Worm (Caenorhabditis elegans) whole organism, young adult: ENCODE data around the gene nspb-10.
A peak's percentile ranks its signal among the peaks of the same experiment; 100 is the strongest.

Experiments used
- B0336.3 ChIP-seq: fragments of 200-800 bp; sonication (Bioruptor generic); IDR thresholded peaks from 2 replicates; pipeline ENCODE4 v1.3.6; 2022; ENCODE audit warnings: missing genetic modification characterization, missing compliant biosample characterization
- F33H1.4 ChIP-seq: fragments of 200-800 bp; sonication (Bioruptor generic); IDR thresholded peaks from 2 replicates; pipeline ENCODE4 v1.3.6; 2022; ENCODE audit warnings: missing genetic modification reagents, missing genetic modification characterization, missing compliant biosample characterization
- F52B5.7 ChIP-seq: sonication (generic microtip); optimal IDR thresholded peaks from 2 replicates; lab custom pipeline; 2016; ENCODE audit warnings: mild to moderate bottlenecking, missing genetic modification characterization, missing compliant biosample characterization
- F55B11.4 ChIP-seq: sonication (generic microtip); optimal IDR thresholded peaks from 2 replicates; lab custom pipeline; 2016; ENCODE audit warnings: missing compliant biosample characterization, missing genetic modification characterization, borderline replicate concordance; ENCODE audit not compliant: insufficient read depth
- K11D2.4 ChIP-seq: fragments of 200-800 bp; sonication (Bioruptor generic); IDR thresholded peaks from 2 replicates; pipeline ENCODE4 v1.3.6; 2022; ENCODE audit warnings: missing genetic modification reagents, missing genetic modification characterization, missing compliant biosample characterization
- Y53G8AR.9 ChIP-seq: fragments of 200-800 bp; sonication (Bioruptor generic); conservative IDR thresholded peaks from 2 replicates; pipeline ENCODE4 v1.3.6; 2022; ENCODE audit warnings: missing genetic modification reagents, missing genetic modification characterization, missing compliant biosample characterization
- Y56A3A.18 ChIP-seq: fragments of 200-800 bp; sonication (Bioruptor generic); IDR thresholded peaks from 2 replicates; pipeline ENCODE4 v1.3.6; 2022; ENCODE audit warnings: missing genetic modification reagents, missing genetic modification characterization, missing compliant biosample characterization
- Y79H2A.3 ChIP-seq: fragments of 200-800 bp; sonication (Bioruptor generic); conservative IDR thresholded peaks from 2 replicates; pipeline ENCODE4 v1.3.6; 2022; ENCODE audit warnings: missing genetic modification reagents, missing genetic modification characterization, missing compliant biosample characterization
- ZK185.1 ChIP-seq: sonication (generic microtip); optimal IDR thresholded peaks from 2 replicates; lab custom pipeline; 2016; ENCODE audit warnings: mild to moderate bottlenecking, missing genetic modification characterization, missing compliant biosample characterization; ENCODE audit not compliant: poor library complexity, severe bottlenecking
- aptf-2 ChIP-seq: fragments of 200-800 bp; sonication (Bioruptor generic); conservative IDR thresholded peaks from 2 replicates; pipeline ENCODE4 v1.3.6; 2022; ENCODE audit warnings: missing genetic modification reagents, missing genetic modification characterization, missing compliant biosample characterization
- athp-1 ChIP-seq: sonication (generic microtip); optimal IDR thresholded peaks from 2 replicates; lab custom pipeline; 2017; ENCODE audit warnings: mild to moderate bottlenecking, missing genetic modification characterization, missing compliant biosample characterization
- attf-3 ChIP-seq: fragments of 200-800 bp; sonication (Bioruptor generic); conservative IDR thresholded peaks from 2 replicates; pipeline ENCODE4 v1.3.6; 2022; ENCODE audit warnings: missing genetic modification reagents, missing genetic modification characterization, missing compliant biosample characterization
- attf-6 ChIP-seq: fragments of 200-800 bp; sonication (Bioruptor generic); IDR thresholded peaks from 2 replicates; pipeline ENCODE4 v1.3.6; 2022; ENCODE audit warnings: missing genetic modification reagents, missing genetic modification characterization, missing compliant biosample characterization
- bed-1 ChIP-seq: fragments of 200-800 bp; sonication (Bioruptor generic); IDR thresholded peaks from 2 replicates; pipeline ENCODE4 v1.3.6; 2022; ENCODE audit warnings: missing genetic modification reagents, missing genetic modification characterization, missing compliant biosample characterization
- cebp-2 ChIP-seq: fragments of 200-800 bp; sonication (Bioruptor generic); IDR thresholded peaks from 2 replicates; pipeline ENCODE4 v1.3.6; 2022; ENCODE audit warnings: missing genetic modification characterization, missing compliant biosample characterization
- ceh-100 ChIP-seq: fragments of 200-800 bp; sonication (Bioruptor generic); IDR thresholded peaks from 2 replicates; pipeline ENCODE4 v1.3.6; 2022; ENCODE audit warnings: missing genetic modification reagents, missing genetic modification characterization, missing compliant biosample characterization
- dpl-1 ChIP-seq: fragments of 150-350 bp; optimal IDR thresholded peaks from 2 replicates; lab custom pipeline; 2014; ENCODE audit warnings: missing biosample characterization, missing genetic modification reagents, missing genetic modification characterization
- egrh-3 ChIP-seq: fragments of 200-800 bp; sonication (Bioruptor generic); IDR thresholded peaks from 2 replicates; pipeline ENCODE4 v1.3.6; 2022; ENCODE audit warnings: missing genetic modification reagents, missing genetic modification characterization, missing compliant biosample characterization
- ekl-4 ChIP-seq: fragments of 200-800 bp; sonication (Bioruptor generic); IDR thresholded peaks from 2 replicates; pipeline ENCODE4 v1.3.6; 2022; ENCODE audit warnings: missing genetic modification reagents, missing genetic modification characterization, missing compliant biosample characterization
- gei-17 ChIP-seq: fragments of 200-800 bp; sonication (Bioruptor generic); optimal IDR thresholded peaks from 2 replicates; lab custom pipeline; 2018; ENCODE audit warnings: mild to moderate bottlenecking, missing genetic modification characterization, missing compliant biosample characterization
- him-1 ChIP-seq: sonication (generic microtip); optimal IDR thresholded peaks from 2 replicates; lab custom pipeline; 2016; ENCODE audit warnings: missing genotype, missing genetic modification reagents, missing genetic modification characterization, missing compliant biosample characterization
- hrde-1 ChIP-seq: sonication (generic microtip); optimal IDR thresholded peaks from 2 replicates; lab custom pipeline; 2016; ENCODE audit warnings: missing genetic modification characterization, mild to moderate bottlenecking, missing compliant biosample characterization, moderate library complexity, missing genotype, missing genetic modification reagents, borderline replicate concordance
- lin-35 ChIP-seq, 3 experiments: fragments of 150-350 bp in 2 of 3; sonication (generic microtip) in 1 of 3; optimal IDR thresholded peaks; 2 replicates each; lab custom pipeline; 2014 to 2018; ENCODE audit warnings: missing biosample characterization in 3 of 3, missing genetic modification characterization in 3 of 3, missing genetic modification reagents in 3 of 3
- lin-40 ChIP-seq: sonication (generic microtip); optimal IDR thresholded peaks from 2 replicates; lab custom pipeline; 2016; ENCODE audit warnings: missing genetic modification characterization, mild to moderate bottlenecking, missing compliant biosample characterization, missing genotype, missing genetic modification reagents
- madf-10 ChIP-seq: sonication (generic microtip); optimal IDR thresholded peaks from 2 replicates; lab custom pipeline; 2016; ENCODE audit warnings: mild to moderate bottlenecking, missing genetic modification characterization, missing compliant biosample characterization
- madf-3 ChIP-seq: fragments of 200-800 bp; sonication (Bioruptor generic); IDR thresholded peaks from 2 replicates; pipeline ENCODE4 v1.3.6; 2022; ENCODE audit warnings: missing genetic modification reagents, missing genetic modification characterization, missing compliant biosample characterization
- mcd-1 ChIP-seq: fragments of 200-800 bp; sonication (Bioruptor generic); IDR thresholded peaks from 2 replicates; pipeline ENCODE4 v1.3.6; 2022; ENCODE audit warnings: missing genetic modification reagents, missing genetic modification characterization, missing compliant biosample characterization
- mel-28 ChIP-seq: sonication (generic microtip); optimal IDR thresholded peaks from 2 replicates; lab custom pipeline; 2016; ENCODE audit warnings: borderline replicate concordance, mild to moderate bottlenecking, missing genetic modification characterization, missing compliant biosample characterization
- nfya-2 ChIP-seq: fragments of 200-800 bp; sonication (Bioruptor generic); IDR thresholded peaks from 2 replicates; pipeline ENCODE4 v1.3.6; 2022; ENCODE audit warnings: missing genetic modification reagents, missing genetic modification characterization, missing compliant biosample characterization
- nfyb-1 ChIP-seq: fragments of 200-800 bp; sonication (Bioruptor generic); IDR thresholded peaks from 2 replicates; pipeline ENCODE4 v1.3.6; 2022; ENCODE audit warnings: missing genetic modification reagents, missing genetic modification characterization, missing compliant biosample characterization
- rec-8 ChIP-seq, 2 experiments: sonication (generic microtip); optimal IDR thresholded peaks; 2 replicates each; lab custom pipeline; 2016; ENCODE audit warnings: mild to moderate bottlenecking in 2 of 2, missing genetic modification characterization in 2 of 2, missing genetic modification reagents in 2 of 2, missing genotype in 2 of 2, missing biosample characterization in 1 of 2, missing compliant biosample characterization in 1 of 2, moderate library complexity in 1 of 2
- repo-1 ChIP-seq: sonication (generic microtip); optimal IDR thresholded peaks from 2 replicates; lab custom pipeline; 2017; ENCODE audit warnings: mild to moderate bottlenecking, missing genetic modification characterization, missing compliant biosample characterization
- rpc-1 ChIP-seq, 2 experiments: fragments of 150-350 bp in 1 of 2; sonication (generic microtip) in 1 of 2; optimal IDR thresholded peaks; 2 replicates each; lab custom pipeline; 2014 to 2018; ENCODE audit warnings: missing biosample characterization in 1 of 2, missing genetic modification characterization in 1 of 2, missing genetic modification reagents in 1 of 2, missing genotype in 1 of 2
- snpc-4 ChIP-seq, 5 experiments: fragments of 150-350 bp in 1 of 5; sonication (generic microtip) in 4 of 5; optimal IDR thresholded peaks; 2 replicates each; lab custom pipeline; 2014 to 2018; ENCODE audit warnings: missing genetic modification characterization in 5 of 5, missing biosample characterization in 3 of 5, antibody characterized with exemption in 2 of 5, mild to moderate bottlenecking in 2 of 5, missing compliant biosample characterization in 2 of 5, missing genotype in 2 of 5, moderate library complexity in 2 of 5, missing genetic modification reagents in 1 of 5
- unc-62 ChIP-seq: fragments of 150-350 bp; optimal IDR thresholded peaks from 2 replicates; lab custom pipeline; 2014; ENCODE audit warnings: missing biosample characterization, missing genetic modification reagents, missing genetic modification characterization
- zim-3 ChIP-seq: sonication (generic microtip); optimal IDR thresholded peaks from 2 replicates; lab custom pipeline; 2017; ENCODE audit warnings: mild to moderate bottlenecking, missing genetic modification characterization, moderate library complexity, missing compliant biosample characterization
- ztf-22 ChIP-seq: fragments of 200-800 bp; sonication (Bioruptor generic); optimal IDR thresholded peaks from 2 replicates; lab custom pipeline; 2018; ENCODE audit warnings: mild to moderate bottlenecking, missing genetic modification characterization, moderate library complexity, missing compliant biosample characterization
- ztf-6 ChIP-seq: fragments of 200-800 bp; sonication (Bioruptor generic); IDR thresholded peaks from 2 replicates; pipeline ENCODE4 v1.3.6; 2022; ENCODE audit warnings: missing genetic modification reagents, missing genetic modification characterization, missing compliant biosample characterization

nspb-10 gene

DNA sequence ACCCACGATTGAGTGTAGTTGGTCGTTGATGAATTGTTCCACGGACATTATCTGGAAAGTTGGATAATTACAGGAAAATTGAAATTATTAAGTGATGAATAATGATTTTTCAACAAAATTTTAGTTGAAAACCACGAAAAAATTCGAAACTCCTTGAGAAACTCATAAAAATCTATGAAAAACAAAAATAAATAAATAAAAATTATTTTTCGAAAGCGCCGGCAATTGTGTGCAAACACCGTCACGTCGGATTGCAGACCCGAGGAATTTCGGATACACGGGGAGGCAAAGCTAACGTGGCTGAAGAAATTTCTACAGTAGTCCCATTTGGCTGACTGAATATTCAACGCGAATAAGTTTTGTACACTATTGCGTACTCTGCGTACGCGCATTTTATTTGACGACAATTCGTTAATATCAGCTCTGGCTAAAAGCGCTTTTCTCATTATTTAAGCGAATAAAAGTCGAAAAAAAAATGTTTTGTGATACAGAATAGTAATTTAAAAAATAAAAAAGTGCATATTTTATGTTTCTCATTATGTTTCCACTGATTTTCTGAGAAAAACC lies 26.4 kb downstream of the nspb-10 start, which contains the start of gene mog-4 (continued):
- TF ChIP-seq B0336.3 (GFP tag; lab: Robert Waterston, UW) (peak; percentile 92), F33H1.4 (GFP tag; lab: Robert Waterston, UW) (peak; percentile 97), nfyb-1 (GFP tag; lab: Robert Waterston, UW) (peak; percentile 99), ekl-4 (peak; percentile 99), him-1 (peak; percentile 84), zim-3 (tag; lab: Kevin White, UChicago) (peak; percentile 81), ceh-100 (GFP tag; lab: Robert Waterston, UW) (peak; percentile 96), bed-1 (peak; percentile 98)

DNA sequence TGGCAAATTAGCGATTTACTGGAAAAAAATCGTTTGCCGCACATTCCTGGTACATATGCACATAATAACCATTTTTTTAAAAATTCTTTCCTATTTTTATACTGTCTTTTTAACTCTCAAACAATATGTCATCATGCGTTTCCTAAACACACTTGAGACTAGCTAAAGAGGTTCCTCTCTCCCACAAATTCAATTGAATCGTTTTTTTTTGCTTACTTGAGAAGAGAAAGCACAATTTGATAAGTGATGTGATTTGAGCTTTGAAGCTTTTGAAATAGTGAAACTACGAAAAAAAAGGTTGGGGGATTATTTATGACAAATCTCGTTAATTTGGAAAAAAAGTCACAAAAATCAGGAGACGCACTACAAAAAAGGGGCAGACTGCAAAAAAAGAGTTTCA lies 33.0 kb downstream of the nspb-10 start:
- TF ChIP-seq mel-28 (tag; lab: Kevin White, UChicago) = no peak
- no peak for TF ChIP-seq ekl-4
- no peak for TF ChIP-seq F55B11.4 (tag; lab: Kevin White, UChicago)
- TF ChIP-seq dpl-1 (GFP tag; lab: Kevin White, UChicago) = no peak
- no peak for TF ChIP-seq rec-8 (tag; optimal IDR thresholded peaks at IDR 0.05; lab: Kevin White, UChicago)
- no peak for TF ChIP-seq lin-40 (tag; lab: Kevin White, UChicago)
- no peak for TF ChIP-seq Y53G8AR.9
- no peak for TF ChIP-seq ztf-6 (GFP tag; lab: Robert Waterston, UW)
- TF ChIP-seq cebp-2 (GFP tag; lab: Robert Waterston, UW) = no peak
- TF ChIP-seq gei-17 = no peak

DNA sequence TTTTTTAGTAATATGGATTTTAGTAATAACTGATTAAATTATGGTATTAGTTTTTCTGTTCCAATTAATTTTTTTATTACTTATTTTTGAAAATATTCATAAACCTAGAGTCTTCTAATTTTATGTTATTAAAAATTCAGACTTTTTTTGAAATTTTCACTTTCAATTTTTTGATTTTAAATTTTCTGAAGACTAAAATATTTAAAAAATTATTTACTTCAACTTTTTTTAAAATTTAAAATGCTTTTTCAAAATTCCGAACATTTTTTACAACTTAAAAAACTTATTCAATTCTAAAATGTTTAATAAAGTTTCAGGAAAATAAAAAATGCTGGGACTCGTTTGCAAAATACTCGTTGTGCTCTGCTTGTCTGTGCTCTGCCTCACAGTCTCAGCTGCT lies 37.4 kb downstream of the nspb-10 start, which contains the start of gene nlp-41:
nlp-41 (plus strand) TSS at position 301 of the 400 bp plus-strand sequence.
- no peak for TF ChIP-seq attf-3
- TF ChIP-seq Y53G8AR.9 = no peak
- no peak for TF ChIP-seq ZK185.1 (tag; lab: Kevin White, UChicago)
- no peak for TF ChIP-seq mcd-1 (GFP tag; lab: Robert Waterston, UW)
- no peak for TF ChIP-seq nfya-2
- no peak for TF ChIP-seq zim-3 (tag; lab: Kevin White, UChicago)
- TF ChIP-seq repo-1 = no peak
- no peak for TF ChIP-seq lin-40 (tag; lab: Kevin White, UChicago)
- no peak for TF ChIP-seq madf-10
- TF ChIP-seq snpc-4 (GFP tag; optimal IDR thresholded peaks at IDR 0.05; lab: Kevin White, UChicago) = no peak
- no peak for TF ChIP-seq snpc-4 (tag; optimal IDR thresholded peaks at IDR 0.05; lab: Kevin White, UChicago)
- TF ChIP-seq, all 124 proteins: peak for 0

DNA sequence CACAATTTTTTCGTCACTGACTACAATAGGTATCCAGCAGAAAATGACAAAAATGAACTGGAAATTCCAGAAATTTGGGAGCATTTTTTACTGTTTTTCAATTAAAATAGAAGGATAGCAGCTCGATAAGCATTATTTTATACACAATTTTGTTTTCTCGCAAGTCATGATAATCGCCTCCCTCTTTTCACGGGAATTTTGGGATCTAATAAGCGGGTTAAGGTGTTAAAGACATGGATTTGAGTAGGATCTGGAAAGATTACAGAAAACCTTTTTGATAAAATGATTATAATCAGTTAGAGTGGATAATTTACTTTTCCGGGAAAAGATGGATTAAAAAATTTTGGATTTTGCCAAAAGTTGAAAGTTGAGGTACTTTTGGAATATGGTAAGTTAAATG lies 39.4 kb downstream of the nspb-10 start, which contains the start of gene gcy-29:
gcy-29 (minus strand) TSS at position 101 of the 400 bp plus-strand sequence.
- no peak for TF ChIP-seq ceh-100 (GFP tag; lab: Robert Waterston, UW)
- TF ChIP-seq madf-3 = no peak
- TF ChIP-seq K11D2.4 = no peak
- TF ChIP-seq aptf-2 (GFP tag; lab: Robert Waterston, UW) = no peak
- no peak for TF ChIP-seq attf-6
- no peak for TF ChIP-seq rpc-1 (optimal IDR thresholded peaks at IDR 0.05; lab: Kevin White, UChicago)
- no peak for TF ChIP-seq rpc-1 (tag; optimal IDR thresholded peaks at IDR 0.05; lab: Kevin White, UChicago)
- TF ChIP-seq unc-62 (GFP tag; lab: Kevin White, UChicago) = no peak
- TF ChIP-seq lin-35 (GFP tag; optimal IDR thresholded peaks at IDR 0.05; lab: Kevin White, UChicago) = no peak
- TF ChIP-seq athp-1 = no peak
- no peak for TF ChIP-seq F52B5.7 (tag; lab: Kevin White, UChicago)
- TF ChIP-seq Y79H2A.3 = no peak
- TF ChIP-seq attf-3 = no peak
- TF ChIP-seq ztf-22 (GFP tag; lab: Kevin White, UChicago) = no peak
- TF ChIP-seq cebp-2 (GFP tag; lab: Robert Waterston, UW) = no peak
- no peak for TF ChIP-seq hrde-1
- TF ChIP-seq snpc-4 (GFP tag; optimal IDR thresholded peaks at IDR 0.05; lab: Kevin White, UChicago) = no peak
- TF ChIP-seq snpc-4 (tag; optimal IDR thresholded peaks at IDR 0.05; lab: Kevin White, UChicago) = no peak
- TF ChIP-seq egrh-3 (GFP tag; lab: Robert Waterston, UW) = no peak
- TF ChIP-seq Y56A3A.18 (GFP tag; lab: Robert Waterston, UW) = no peak
- TF ChIP-seq nfyb-1 (GFP tag; lab: Robert Waterston, UW) = no peak
